Worm (Caenorhabditis elegans): ENCODE measurements around the gene T09F3.7.

DNA sequence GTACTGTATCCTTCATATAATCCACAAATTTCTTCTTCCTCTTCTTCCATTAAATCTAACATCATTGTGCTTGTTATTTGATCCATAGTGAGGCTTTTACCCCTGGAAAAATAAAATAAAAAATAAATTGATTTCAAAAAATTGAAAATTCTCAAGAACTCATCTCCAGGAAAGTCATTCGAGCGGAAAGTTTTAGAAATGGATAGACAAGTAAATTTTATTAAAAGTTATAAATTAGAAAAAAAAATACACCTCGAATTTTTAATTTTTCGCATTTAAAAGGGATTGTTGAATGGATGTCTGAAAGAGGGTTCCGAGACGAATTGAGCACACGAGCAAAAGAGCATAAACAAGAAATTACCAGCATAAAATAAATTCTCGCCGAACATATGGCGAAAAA lies 31.0 kb downstream of the T09F3.7 start, which contains the start of gene frpr-21:
- no peak for TF ChIP-seq unc-62 (GFP tag; optimal IDR thresholded peaks at IDR 0.05)
- no peak for TF ChIP-seq ham-2 (GFP tag; optimal IDR thresholded peaks at IDR 0.05)
- no peak for TF ChIP-seq tbx-8 (GFP tag; optimal IDR thresholded peaks at IDR 0.05)
- TF ChIP-seq nhr-76 (tag; optimal IDR thresholded peaks at IDR 0.05): no peak
- no peak for TF ChIP-seq nhr-237 (tag; optimal IDR thresholded peaks at IDR 0.05)
- TF ChIP-seq mab-5 (tag; optimal IDR thresholded peaks at IDR 0.05): no peak
